Fruit fly (Drosophila melanogaster) whole organism, embryonic: ENCODE results near the gene Trf4-2.
A peak's percentile ranks its signal among the peaks of the same experiment; 100 is the strongest.

Source experiments
- CG10565 ChIP-seq: fragments of 200-800 bp; sonication (Bioruptor generic); optimal IDR thresholded peaks from 3 replicates; lab custom pipeline; 2016; ENCODE audit warnings: missing biosample characterization, mild to moderate bottlenecking, missing genetic modification characterization
- CG11696 ChIP-seq: fragments of 200-800 bp; sonication (Bioruptor generic); IDR thresholded peaks from 2 replicates; pipeline ENCODE4 v1.3.6; 2022; ENCODE audit warnings: missing biosample characterization, missing genetic modification characterization
- CG13123 ChIP-seq: fragments of 200-800 bp; sonication (Bioruptor generic); optimal IDR thresholded peaks from 2 replicates; lab custom pipeline; 2016; ENCODE audit warnings: missing biosample characterization, missing genetic modification characterization
- CG14710 ChIP-seq: fragments of 200-800 bp; sonication (Bioruptor generic); optimal IDR thresholded peaks from 3 replicates; lab custom pipeline; 2019; ENCODE audit warnings: missing biosample characterization, mild to moderate bottlenecking, missing genetic modification characterization, moderate library complexity
- CG15073 ChIP-seq: fragments of 200-800 bp; sonication (Bioruptor generic); optimal IDR thresholded peaks from 2 replicates; lab custom pipeline; 2016; ENCODE audit warnings: missing biosample characterization, missing genetic modification characterization
- CG15479 ChIP-seq: fragments of 200-800 bp; sonication (Bioruptor generic); optimal IDR thresholded peaks from 3 replicates; lab custom pipeline; 2019; ENCODE audit warnings: missing biosample characterization, mild to moderate bottlenecking, missing genetic modification characterization, moderate library complexity
- CG1792 ChIP-seq: fragments of 200-800 bp; sonication (Bioruptor generic); optimal IDR thresholded peaks from 2 replicates; lab custom pipeline; 2016; ENCODE audit warnings: missing biosample characterization, missing genetic modification characterization
- CG18619 ChIP-seq: fragments of 200-800 bp; sonication (Bioruptor generic); optimal IDR thresholded peaks from 3 replicates; lab custom pipeline; 2017; ENCODE audit warnings: missing biosample characterization, mild to moderate bottlenecking, missing genetic modification characterization
- CG34422 ChIP-seq: fragments of 200-800 bp; sonication (Bioruptor generic); IDR thresholded peaks from 3 replicates; pipeline ENCODE4 v1.3.6; 2022; ENCODE audit warnings: missing biosample characterization, missing genetic modification characterization
- CG4820 ChIP-seq: fragments of 200-800 bp; sonication (Bioruptor generic); optimal IDR thresholded peaks from 3 replicates; lab custom pipeline; 2016; ENCODE audit warnings: missing biosample characterization, missing genetic modification characterization
- CG7963 ChIP-seq: fragments of 200-800 bp; sonication (Bioruptor generic); IDR thresholded peaks from 3 replicates; pipeline ENCODE4 v1.3.6; 2022; ENCODE audit warnings: missing biosample characterization, missing genetic modification characterization; ENCODE audit not compliant: partially characterized antibody
- CG7987 ChIP-seq: fragments of 200-800 bp; sonication (Bioruptor generic); optimal IDR thresholded peaks from 2 replicates; lab custom pipeline; 2018; ENCODE audit warnings: missing biosample characterization, mild to moderate bottlenecking, missing genetic modification characterization, moderate library complexity
- CG8924 ChIP-seq: fragments of 200-800 bp; optimal IDR thresholded peaks from 3 replicates; lab custom pipeline; 2019; ENCODE audit warnings: missing biosample characterization, mild to moderate bottlenecking, missing genetic modification characterization, moderate library complexity
- CG9437 ChIP-seq: fragments of 200-800 bp; sonication (Bioruptor generic); optimal IDR thresholded peaks from 2 replicates; lab custom pipeline; 2018; ENCODE audit warnings: missing biosample characterization, mild to moderate bottlenecking, missing genetic modification characterization
- CG9609 ChIP-seq: fragments of 200-800 bp; sonication (Bioruptor generic); optimal IDR thresholded peaks from 3 replicates; lab custom pipeline; 2016; ENCODE audit warnings: missing biosample characterization, missing genetic modification characterization
- HHEX ChIP-seq: fragments of 200-800 bp; sonication (Bioruptor generic); optimal IDR thresholded peaks from 3 replicates; lab custom pipeline; 2017; ENCODE audit warnings: missing biosample characterization, mild to moderate bottlenecking, missing genetic modification characterization, missing genetic modification reagents
- NC2β ChIP-seq: fragments of 200-800 bp; sonication (Bioruptor generic); optimal IDR thresholded peaks from 2 replicates; lab custom pipeline; 2016; ENCODE audit warnings: missing biosample characterization, missing genetic modification characterization
- Neu2 ChIP-seq: fragments of 200-800 bp; sonication (Bioruptor generic); optimal IDR thresholded peaks from 3 replicates; lab custom pipeline; 2016; ENCODE audit warnings: missing biosample characterization, missing genetic modification characterization, borderline replicate concordance
- Nf-YC ChIP-seq: fragments of 200-800 bp; optimal IDR thresholded peaks from 3 replicates; lab custom pipeline; 2019; ENCODE audit warnings: missing biosample characterization, mild to moderate bottlenecking, missing genetic modification characterization, moderate library complexity
- NfI ChIP-seq: fragments of 200-800 bp; sonication (Bioruptor generic); optimal IDR thresholded peaks from 3 replicates; lab custom pipeline; 2018; ENCODE audit warnings: missing biosample characterization, mild to moderate bottlenecking, missing genetic modification characterization, moderate library complexity
- Pdp1 ChIP-seq, 2 experiments: fragments of 200-800 bp; sonication (Bioruptor generic); optimal IDR thresholded peaks; 3 replicates each; lab custom pipeline; 2016; ENCODE audit warnings: missing biosample characterization in 2 of 2, missing genetic modification characterization in 2 of 2, mild to moderate bottlenecking in 1 of 2, moderate library complexity in 1 of 2
- Sox102F ChIP-seq: fragments of 200-800 bp; sonication (Bioruptor generic); optimal IDR thresholded peaks from 2 replicates; lab custom pipeline; 2018; ENCODE audit warnings: missing biosample characterization, mild to moderate bottlenecking, missing genetic modification characterization, moderate library complexity
- Spps ChIP-seq: fragments of 200-800 bp; sonication (Bioruptor generic); optimal IDR thresholded peaks from 2 replicates; lab custom pipeline; 2018; ENCODE audit warnings: missing biosample characterization, mild to moderate bottlenecking, missing genetic modification characterization
- Stat92E ChIP-seq, 3 experiments: fragments of >200 bp in 2 of 3; fragments of 200-800 bp in 1 of 3; sonication (Bioruptor generic) in 1 of 3; optimal IDR thresholded peaks; 2 replicates each; lab custom pipeline; 2017 to 2019; ENCODE audit warnings: missing biosample characterization in 3 of 3, missing genetic modification characterization in 3 of 3, mild to moderate bottlenecking in 1 of 3, moderate library complexity in 1 of 3
- Trl ChIP-seq, 3 experiments: fragments of >200 bp in 2 of 3; fragments of 200-800 bp in 1 of 3; sonication (Bioruptor generic) in 1 of 3; optimal IDR thresholded peaks; 2 replicates in 1 of 3; 3 replicates in 2 of 3; lab custom pipeline; 2016 to 2017; ENCODE audit warnings: missing biosample characterization in 1 of 3, missing genetic modification characterization in 1 of 3
- az2 ChIP-seq: fragments of 200-800 bp; sonication (Bioruptor generic); optimal IDR thresholded peaks from 3 replicates; lab custom pipeline; 2016; ENCODE audit warnings: missing biosample characterization, missing genetic modification characterization
- ci ChIP-seq: fragments of 200-800 bp; sonication (Bioruptor generic); IDR thresholded peaks from 3 replicates; pipeline ENCODE4 v1.3.6; 2022; ENCODE audit warnings: missing biosample characterization, missing genetic modification characterization
- croc ChIP-seq: fragments of 200-800 bp; sonication (Bioruptor generic); conservative IDR thresholded peaks from 3 replicates; pipeline ENCODE4 v1.3.6; 2022; ENCODE audit warnings: missing biosample characterization, missing genetic modification characterization
- crol ChIP-seq: fragments of 200-800 bp; sonication (Bioruptor generic); IDR thresholded peaks from 2 replicates; pipeline ENCODE4 v1.3.6; 2022; ENCODE audit warnings: missing biosample characterization, missing genetic modification characterization
- ewg ChIP-seq: fragments of 200-800 bp; sonication (Bioruptor generic); optimal IDR thresholded peaks from 3 replicates; lab custom pipeline; 2017; ENCODE audit warnings: mild to moderate bottlenecking, missing biosample characterization, missing genetic modification reagents, missing genetic modification characterization
- gcm2 ChIP-seq: fragments of 200-800 bp; sonication (Bioruptor generic); optimal IDR thresholded peaks from 2 replicates; lab custom pipeline; 2016; ENCODE audit warnings: missing biosample characterization, missing genetic modification characterization
- gro ChIP-seq: fragments of 200-800 bp; sonication (Bioruptor generic); optimal IDR thresholded peaks from 2 replicates; lab custom pipeline; 2016; ENCODE audit warnings: missing biosample characterization, missing genetic modification characterization
- jumu ChIP-seq: fragments of 200-800 bp; sonication (Bioruptor generic); optimal IDR thresholded peaks from 3 replicates; lab custom pipeline; 2016; ENCODE audit warnings: missing biosample characterization, missing genetic modification characterization
- kah ChIP-seq: fragments of 200-800 bp; sonication (Bioruptor generic); optimal IDR thresholded peaks from 2 replicates; lab custom pipeline; 2018; ENCODE audit warnings: missing biosample characterization, mild to moderate bottlenecking, missing genetic modification characterization
- otp ChIP-seq: fragments of 200-800 bp; sonication (Bioruptor generic); IDR thresholded peaks from 3 replicates; pipeline ENCODE4, ENCODE4 v1.3.6; 2022; ENCODE audit warnings: missing biosample characterization, missing genetic modification characterization
- peb ChIP-seq: fragments of 200-800 bp; sonication (Bioruptor generic); IDR thresholded peaks from 2 replicates; pipeline ENCODE4 v1.3.6; 2022; ENCODE audit warnings: missing biosample characterization, missing genetic modification characterization
- pho ChIP-seq: fragments of 200-800 bp; sonication (Bioruptor generic); optimal IDR thresholded peaks from 2 replicates; lab custom pipeline; 2016; ENCODE audit warnings: missing biosample characterization, missing genetic modification characterization
- phol ChIP-seq: fragments of 200-800 bp; sonication (Bioruptor generic); optimal IDR thresholded peaks from 3 replicates; lab custom pipeline; 2018; ENCODE audit warnings: missing biosample characterization, mild to moderate bottlenecking, missing genetic modification characterization, moderate library complexity
- pita ChIP-seq: fragments of 200-800 bp; sonication (Bioruptor generic); optimal IDR thresholded peaks from 2 replicates; lab custom pipeline; 2017; ENCODE audit warnings: missing biosample characterization, mild to moderate bottlenecking, missing genetic modification characterization
- psq ChIP-seq: fragments of 200-800 bp; sonication (Bioruptor generic); optimal IDR thresholded peaks from 2 replicates; lab custom pipeline; 2017; ENCODE audit warnings: missing biosample characterization, missing genetic modification characterization
- sc ChIP-seq, 3 experiments: fragments of >200 bp in 2 of 3; fragments of 200-800 bp in 1 of 3; sonication (Bioruptor generic) in 1 of 3; optimal IDR thresholded peaks; 2 replicates in 2 of 3; 3 replicates in 1 of 3; lab custom pipeline; 2017; ENCODE audit warnings: mild to moderate bottlenecking in 1 of 3, missing biosample characterization in 1 of 3, missing genetic modification characterization in 1 of 3, missing genetic modification reagents in 1 of 3
- seq ChIP-seq: fragments of 200-800 bp; sonication (Bioruptor generic); IDR thresholded peaks from 2 replicates; pipeline ENCODE4 v1.3.6; 2022; ENCODE audit warnings: missing biosample characterization, missing genetic modification characterization
- slp2 ChIP-seq: fragments of 200-800 bp; sonication (Bioruptor generic); optimal IDR thresholded peaks from 2 replicates; lab custom pipeline; 2016; ENCODE audit warnings: missing biosample characterization, missing genetic modification characterization
- sob ChIP-seq: fragments of 200-800 bp; sonication (Bioruptor generic); IDR thresholded peaks from 2 replicates; pipeline ENCODE4 v1.3.6; 2022; ENCODE audit warnings: missing biosample characterization, missing genetic modification characterization
- stc ChIP-seq: fragments of 200-800 bp; sonication (Bioruptor generic); IDR thresholded peaks from 2 replicates; pipeline ENCODE4 v1.3.6; 2022; ENCODE audit warnings: missing biosample characterization, missing genetic modification characterization
- tin ChIP-seq: fragments of 200-800 bp; sonication (Bioruptor generic); optimal IDR thresholded peaks from 3 replicates; lab custom pipeline; 2016; ENCODE audit warnings: missing biosample characterization, missing genetic modification characterization
- tna ChIP-seq: fragments of 200-800 bp; sonication (Bioruptor generic); IDR thresholded peaks from 2 replicates; pipeline ENCODE4 v1.3.6; 2022; ENCODE audit warnings: missing biosample characterization, missing genetic modification characterization; ENCODE audit not compliant: partially characterized antibody
- toy ChIP-seq: fragments of 200-800 bp; sonication (Bioruptor generic); IDR thresholded peaks from 2 replicates; pipeline ENCODE4 v1.3.6; 2022; ENCODE audit warnings: missing biosample characterization, missing genetic modification characterization
- wor ChIP-seq: fragments of 200-800 bp; sonication (Bioruptor generic); IDR thresholded peaks from 2 replicates; pipeline ENCODE4 v1.3.6; 2022; ENCODE audit warnings: missing biosample characterization, missing genetic modification characterization
- zfh2 ChIP-seq: fragments of 200-800 bp; sonication (Bioruptor generic); optimal IDR thresholded peaks from 2 replicates; lab custom pipeline; 2016; ENCODE audit warnings: missing biosample characterization, missing genetic modification characterization

The Trf4-2 gene

DNA sequence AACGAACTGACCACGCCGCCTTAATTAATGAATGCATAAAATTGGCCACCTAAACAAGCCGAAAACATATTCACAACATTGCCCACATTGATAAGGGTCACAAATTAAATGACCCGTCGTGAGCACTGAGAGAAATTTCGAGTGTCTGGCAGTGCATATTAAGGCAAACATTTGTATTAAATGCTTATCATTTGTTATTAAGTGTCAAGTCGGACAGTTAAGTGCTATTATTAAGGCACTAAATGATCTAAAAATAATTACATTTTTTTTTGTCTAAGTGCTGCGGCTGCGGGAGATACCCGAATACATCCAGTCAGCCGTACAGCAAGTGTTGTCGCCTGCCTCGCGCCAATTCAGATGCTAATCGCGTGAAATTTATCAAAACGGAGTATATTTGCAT, 37.5 kb downstream of the Trf4-2 start (continued):
- TF ChIP-seq sc (optimal IDR thresholded peaks at IDR 0.05; lab: Kevin White, UChicago) (no peak), sc (GFP tag; optimal IDR thresholded peaks at IDR 0.05; lab: Kevin White, UChicago) (peak; percentile 17), peb (GFP tag; lab: Robert Waterston, UW) (no peak), tna (no peak), CG7963 (GFP tag; lab: Robert Waterston, UW) (no peak), az2 (GFP tag; lab: Kevin White, UChicago) (peak; percentile 66), seq (GFP tag; lab: Robert Waterston, UW) (peak; percentile 38; the same call in 1 of the 2 replicates), phol (tag; lab: Kevin White, UChicago) (peak; percentile 67), Trl (optimal IDR thresholded peaks at IDR 0.05; lab: Kevin White, UChicago) (no peak), Trl (GFP tag; optimal IDR thresholded peaks at IDR 0.05; lab: Kevin White, UChicago) (peak; percentile 54), CG14710 (tag; lab: Kevin White, UChicago) (no peak), CG7987 (GFP tag; lab: Kevin White, UChicago) (no peak), croc (GFP tag; lab: Robert Waterston, UW) (peak; percentile 29; the same call in 1 of the 3 replicates), tin (peak; percentile 61), slp2 (peak; percentile 31), NC2β (no peak), pita (GFP tag; lab: Kevin White, UChicago) (no peak), CG13123 (GFP tag; lab: Kevin White, UChicago) (no peak), Sox102F (GFP tag; lab: Kevin White, UChicago) (peak; percentile 88), Stat92E (GFP tag; optimal IDR thresholded peaks at IDR 0.05; lab: Kevin White, UChicago) (no peak), NfI (GFP tag; lab: Kevin White, UChicago) (peak; percentile 49), crol (no peak), psq (GFP tag; lab: Kevin White, UChicago) (no peak), gcm2 (GFP tag; lab: Kevin White, UChicago) (peak; percentile 25), CG34422 (GFP tag; lab: Robert Waterston, UW) (peak; percentile 66; the same call in 2 of the 3 replicates), sob (GFP tag; lab: Robert Waterston, UW) (peak; percentile 82), Neu2 (GFP tag; lab: Kevin White, UChicago) (no peak), ewg (peak; percentile 44), HHEX (GFP tag; lab: Kevin White, UChicago) (peak; percentile 60), CG9609 (GFP tag; lab: Kevin White, UChicago) (peak; percentile 15), CG10565 (GFP tag; lab: Kevin White, UChicago) (no peak), gro (GFP tag; lab: Kevin White, UChicago) (no peak), CG15073 (no peak), CG9437 (GFP tag; lab: Kevin White, UChicago) (peak; percentile 22), CG4820 (peak; percentile 11), CG8924 (tag; lab: Kevin White, UChicago) (peak; percentile 50), Pdp1 (GFP tag; optimal IDR thresholded peaks at IDR 0.05; lab: Kevin White, UChicago) (peak in 1 of 2 experiments; percentile 65), CG18619 (GFP tag; lab: Kevin White, UChicago) (peak; percentile 24), zfh2 (GFP tag; lab: Kevin White, UChicago) (peak; percentile 65), pho (GFP tag; lab: Kevin White, UChicago) (peak; percentile 44), CG15479 (GFP tag; lab: Kevin White, UChicago) (no peak), Nf-YC (no peak), ci (GFP tag; lab: Robert Waterston, UW) (peak; percentile 86), toy (GFP tag; lab: Robert Waterston, UW) (no peak), kah (GFP tag; lab: Kevin White, UChicago) (peak; percentile 20), CG1792 (GFP tag; lab: Kevin White, UChicago) (peak; percentile 38), stc (GFP tag; lab: Robert Waterston, UW) (peak; percentile 83), Spps (no peak), jumu (GFP tag; lab: Kevin White, UChicago) (peak; percentile 49), wor (peak; percentile 46; the same call in 1 of the 2 replicates), otp (GFP tag; lab: Robert Waterston, UW) (peak; percentile 54; the same call in 2 of the 3 replicates), CG11696 (GFP tag; lab: Robert Waterston, UW) (no peak)
